Worm (Caenorhabditis elegans) whole organism, L1 larva: Measurements from ENCODE around the gene mec-3.
A peak's percentile ranks its signal among the peaks of the same experiment; 100 is the strongest.

ENCODE experiments used
- Y116A8C.19 ChIP-seq: sonication (generic microtip); optimal IDR thresholded peaks from 2 replicates; lab custom pipeline; 2016; ENCODE audit warnings: missing compliant biosample characterization, missing genetic modification characterization, borderline replicate concordance
- aha-1 ChIP-seq: fragments of 150-350 bp; optimal IDR thresholded peaks from 2 replicates; lab custom pipeline; 2014; ENCODE audit warnings: missing biosample characterization, missing genetic modification characterization
- blmp-1 ChIP-seq: fragments of 150-350 bp; optimal IDR thresholded peaks from 2 replicates; lab custom pipeline; 2014; ENCODE audit warnings: missing biosample characterization, missing genetic modification characterization
- dpl-1 ChIP-seq, 3 experiments: fragments of 150-350 bp in 2 of 3; sonication (generic microtip) in 1 of 3; optimal IDR thresholded peaks; 2 replicates each; lab custom pipeline; 2014 to 2017; ENCODE audit warnings: missing biosample characterization in 3 of 3, missing genetic modification characterization in 3 of 3, missing genetic modification reagents in 3 of 3
- efl-1 ChIP-seq, 4 experiments: fragments of 150-350 bp; optimal IDR thresholded peaks in 3 of 4; peaks in 1 of 4; 1 replicate in 1 of 4; 2 replicates in 3 of 4; lab custom pipeline; 2014; ENCODE audit warnings: missing biosample characterization in 2 of 4, missing genetic modification characterization in 2 of 4, missing genetic modification reagents in 2 of 4
- elt-2 ChIP-seq: sonication (generic microtip); optimal IDR thresholded peaks from 2 replicates; lab custom pipeline; 2016; ENCODE audit warnings: missing genetic modification characterization, mild to moderate bottlenecking, inconsistent platforms, missing compliant biosample characterization, missing genetic modification reagents
- elt-3 ChIP-seq, 6 experiments: fragments of 150-350 bp in 1 of 6; sonication (generic microtip); optimal IDR thresholded peaks; 2 replicates each; lab custom pipeline; 2017 to 2018; ENCODE audit warnings: missing biosample characterization in 6 of 6, missing genetic modification characterization in 6 of 6, inconsistent platforms in 1 of 6
- irx-1 ChIP-seq: sonication (generic microtip); optimal IDR thresholded peaks from 2 replicates; lab custom pipeline; 2016; ENCODE audit warnings: missing genetic modification characterization, missing compliant biosample characterization
- lsy-2 ChIP-seq, 2 experiments: fragments of 150-350 bp; optimal IDR thresholded peaks; 2 replicates each; lab custom pipeline; 2014; ENCODE audit warnings: missing biosample characterization in 2 of 2, missing genetic modification characterization in 2 of 2
- mdl-1 ChIP-seq, 2 experiments: fragments of 150-350 bp; optimal IDR thresholded peaks; 2 replicates each; lab custom pipeline; 2014 to 2017; ENCODE audit warnings: missing biosample characterization in 2 of 2, missing genetic modification characterization in 2 of 2, inconsistent platforms in 1 of 2
- mef-2 ChIP-seq: fragments of 150-350 bp; optimal IDR thresholded peaks from 2 replicates; lab custom pipeline; 2014; ENCODE audit warnings: missing biosample characterization, missing genetic modification characterization
- nhr-11 ChIP-seq: fragments of 150-350 bp; optimal IDR thresholded peaks from 2 replicates; lab custom pipeline; 2014; ENCODE audit warnings: missing biosample characterization, missing genetic modification characterization
- nhr-19 ChIP-seq: fragments of 200-800 bp; sonication (Bioruptor generic); conservative IDR thresholded peaks from 2 replicates; pipeline ENCODE4 v1.3.6; 2022; ENCODE audit warnings: missing genetic modification characterization, missing compliant biosample characterization
- nhr-47 ChIP-seq: sonication (generic microtip); optimal IDR thresholded peaks from 2 replicates; lab custom pipeline; 2016; ENCODE audit warnings: mild to moderate bottlenecking, missing genetic modification characterization, moderate library complexity, missing compliant biosample characterization
- nhr-77 ChIP-seq: fragments of 150-350 bp; optimal IDR thresholded peaks from 2 replicates; lab custom pipeline; 2014; ENCODE audit warnings: missing biosample characterization, missing genetic modification characterization
- nhr-85 ChIP-seq: sonication (generic microtip); peaks from one replicate; lab custom pipeline; 2016; ENCODE audit warnings: missing genetic modification characterization, inconsistent platforms, missing compliant biosample characterization
- pqm-1 ChIP-seq: sonication (generic microtip); optimal IDR thresholded peaks from 3 replicates; lab custom pipeline; 2017; ENCODE audit warnings: missing biosample characterization, missing genetic modification characterization
- rnt-1 ChIP-seq: sonication (generic microtip); optimal IDR thresholded peaks from 2 replicates; lab custom pipeline; 2016; ENCODE audit warnings: mild to moderate bottlenecking, missing genetic modification characterization, moderate library complexity, missing compliant biosample characterization
- snpc-4 ChIP-seq: fragments of 150-350 bp; optimal IDR thresholded peaks from 2 replicates; lab custom pipeline; 2014; ENCODE audit warnings: missing biosample characterization, missing genetic modification characterization
- snu-23 ChIP-seq: sonication (generic microtip); optimal IDR thresholded peaks from 2 replicates; lab custom pipeline; 2016; ENCODE audit warnings: missing genetic modification characterization, missing compliant biosample characterization
- swsn-7 ChIP-seq: sonication (generic microtip); optimal IDR thresholded peaks from 2 replicates; lab custom pipeline; 2016; ENCODE audit warnings: missing genetic modification characterization, missing compliant biosample characterization
- unc-30 ChIP-seq: sonication (generic microtip); optimal IDR thresholded peaks from 2 replicates; lab custom pipeline; 2017; ENCODE audit warnings: missing biosample characterization, missing genetic modification characterization
- vab-15 ChIP-seq: sonication (generic microtip); optimal IDR thresholded peaks from 2 replicates; lab custom pipeline; 2017; ENCODE audit warnings: missing genotype, mild to moderate bottlenecking, missing genetic modification characterization, missing compliant biosample characterization
- ztf-11 ChIP-seq, 2 experiments: sonication (generic microtip); optimal IDR thresholded peaks; 2 replicates each; lab custom pipeline; 2016 to 2017; ENCODE audit warnings: missing genetic modification characterization in 2 of 2, missing biosample characterization in 1 of 2, missing compliant biosample characterization in 1 of 2

The mec-3 gene

DNA sequence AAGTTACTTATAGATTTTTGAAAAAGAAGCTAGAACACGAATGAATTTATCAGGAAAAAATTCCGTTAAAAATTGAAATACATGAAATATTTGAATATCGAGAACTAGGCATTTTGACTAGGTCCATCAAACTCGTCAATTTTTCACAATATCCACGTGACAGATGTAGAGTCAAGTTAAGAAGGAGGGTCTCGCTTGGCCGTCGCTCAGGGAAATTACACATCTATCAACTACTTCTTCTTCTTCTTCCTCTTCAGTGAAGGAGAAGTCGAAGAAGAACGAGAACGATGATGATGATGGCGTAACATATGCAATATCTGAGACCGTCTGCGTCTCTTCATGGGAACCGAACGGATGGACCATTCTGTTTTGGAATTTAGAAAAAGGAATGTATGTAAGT lies 41.8 kb downstream of the mec-3 start:
- TF ChIP-seq elt-2 (tag; lab: Kevin White, UChicago) (no peak), unc-30 (no peak), rnt-1 (peak; percentile 4)

DNA sequence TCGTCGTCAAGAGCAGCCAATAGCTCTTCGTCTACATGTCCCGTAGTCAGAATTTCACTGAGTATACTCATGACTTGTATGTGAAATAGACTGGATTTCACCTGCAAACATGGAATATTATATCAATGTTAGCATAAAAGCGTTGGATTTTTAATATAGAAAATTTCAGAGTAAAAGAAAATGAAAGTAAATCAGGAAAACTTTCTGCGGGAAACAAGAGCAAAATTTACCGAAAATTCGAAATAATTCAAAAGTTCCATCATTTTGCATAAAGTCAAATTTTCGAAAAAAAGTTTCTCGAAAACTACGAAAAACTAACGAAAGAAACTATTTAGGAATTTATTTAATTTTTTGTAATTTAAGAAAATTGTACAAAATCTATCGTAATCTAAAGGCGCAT lies 43.9 kb downstream of the mec-3 start, which contains the start of gene F13B12.6:
TSS of gene F13B12.6 (minus strand) at position 101 of the 400 bp plus-strand sequence.
- TF ChIP-seq mdl-1 (tag; optimal IDR thresholded peaks at IDR 0.05; lab: Kevin White, UChicago) (no peak), snpc-4 (no peak), nhr-11 (tag; lab: Kevin White, UChicago) (no peak)

DNA sequence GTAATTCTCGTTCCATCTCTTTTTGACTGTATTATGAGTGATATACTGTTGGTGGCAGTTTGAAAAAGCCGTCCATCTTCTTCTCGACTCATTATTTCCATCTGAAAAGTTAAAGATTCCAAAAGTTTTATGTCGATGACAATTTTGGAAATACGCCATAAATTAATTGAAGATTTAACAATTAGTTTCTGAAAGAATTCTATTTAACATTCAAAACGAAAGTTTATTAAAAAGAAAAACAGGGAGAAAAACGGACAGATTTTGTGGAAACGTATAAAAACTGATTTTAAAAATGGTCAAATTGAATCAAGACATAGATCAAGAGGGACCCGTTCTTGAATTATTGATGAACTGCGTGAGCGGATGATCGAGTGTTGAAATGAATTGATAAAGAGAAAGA lies 47.8 kb downstream of the mec-3 start, which contains the start of gene R10H10.7:
TSS of gene R10H10.7 (minus strand) at position 101 of the 400 bp plus-strand sequence.
- TF ChIP-seq snpc-4 (no peak), dpl-1 (GFP tag; optimal IDR thresholded peaks at IDR 0.05; lab: Kevin White, UChicago) (no peak), vab-15 (tag; lab: Kevin White, UChicago) (no peak), nhr-85 (tag; lab: Kevin White, UChicago) (peak; percentile 17), aha-1 (tag; lab: Kevin White, UChicago) (no peak)

DNA sequence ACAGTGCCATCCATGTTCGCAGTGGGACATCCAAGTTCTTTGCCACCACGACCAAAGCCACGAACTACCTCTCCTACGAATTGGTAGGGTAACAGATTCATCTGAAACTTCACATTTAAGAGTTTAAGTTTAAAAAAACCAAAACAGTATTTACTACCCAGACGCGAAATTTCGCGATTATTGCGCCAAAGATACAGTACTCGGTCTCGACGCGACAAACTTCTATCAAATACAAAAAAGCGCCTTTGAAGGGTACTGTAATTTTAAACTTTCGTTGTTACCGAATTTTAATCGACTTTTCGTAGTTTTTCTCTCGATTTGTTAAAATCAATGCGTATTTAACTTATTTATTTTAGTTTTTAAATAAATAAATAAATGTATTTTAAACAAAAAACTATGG lies 52.3 kb downstream of the mec-3 start, which contains the start of gene rfk-1:
TSS of gene rfk-1 (minus strand) at position 101 of the 400 bp plus-strand sequence.
- TF ChIP-seq swsn-7 (tag; lab: Kevin White, UChicago), result no peak
- no peak for TF ChIP-seq nhr-19 (GFP tag; lab: Robert Waterston, UW)
- no peak for TF ChIP-seq mef-2 (tag; lab: Kevin White, UChicago)
- no peak for TF ChIP-seq nhr-77
- no peak for TF ChIP-seq elt-3 (tag; optimal IDR thresholded peaks at IDR 0.05; lab: Kevin White, UChicago)
- no peak for TF ChIP-seq blmp-1 (tag; lab: Kevin White, UChicago)
- TF ChIP-seq lsy-2 (tag; optimal IDR thresholded peaks at IDR 0.05; lab: Kevin White, UChicago), result no peak
- TF ChIP-seq pqm-1 (tag; lab: Kevin White, UChicago), result no peak
- no peak for TF ChIP-seq ztf-11 (tag; optimal IDR thresholded peaks at IDR 0.05; lab: Kevin White, UChicago)
- no peak for TF ChIP-seq irx-1 (tag; lab: Kevin White, UChicago)
- TF ChIP-seq snu-23 (GFP tag; lab: Kevin White, UChicago), result no peak
- TF ChIP-seq Y116A8C.19 (tag; lab: Kevin White, UChicago), result no peak
- no peak for TF ChIP-seq nhr-47 (tag; lab: Kevin White, UChicago)
- TF ChIP-seq efl-1 (optimal IDR thresholded peaks at IDR 0.05; lab: Kevin White, UChicago), result no peak
- no peak for TF ChIP-seq efl-1 (GFP tag; optimal IDR thresholded peaks at IDR 0.05 in 1 of 2; lab: Kevin White, UChicago)
